Worm (Caenorhabditis elegans) whole organism, L1 larva: ENCODE results near the gene pph-4.1.
"Not testable (repeated sequence)": the region's sequence is repeated elsewhere in the genome, so short reads cannot be mapped to it uniquely, and the experiment has no call there.

Source experiments
- Y116A8C.19 ChIP-seq: sonication (generic microtip); optimal IDR thresholded peaks from 2 replicates; lab custom pipeline; 2016; ENCODE audit warnings: missing compliant biosample characterization, missing genetic modification characterization, borderline replicate concordance
- ama-1 ChIP-seq: fragments of 150-350 bp; optimal IDR thresholded peaks from 2 replicates; lab custom pipeline; 2014
- ceh-63 ChIP-seq: fragments of 200-800 bp; sonication (Bioruptor generic); optimal IDR thresholded peaks from 2 replicates; lab custom pipeline; 2018; ENCODE audit warnings: mild to moderate bottlenecking, missing genetic modification characterization, missing compliant biosample characterization
- elt-2 ChIP-seq: sonication (generic microtip); optimal IDR thresholded peaks from 2 replicates; lab custom pipeline; 2016; ENCODE audit warnings: missing genetic modification characterization, mild to moderate bottlenecking, inconsistent platforms, missing compliant biosample characterization, missing genetic modification reagents
- ets-5 ChIP-seq: fragments of 200-800 bp; sonication (Bioruptor generic); IDR thresholded peaks from 2 replicates; pipeline ENCODE4 v1.3.6; 2022; ENCODE audit warnings: missing genetic modification characterization, missing compliant biosample characterization
- lin-13 ChIP-seq: fragments of 150-350 bp; optimal IDR thresholded peaks from 2 replicates; lab custom pipeline; 2014; ENCODE audit warnings: missing biosample characterization, missing genetic modification reagents, missing genetic modification characterization
- lin-15B ChIP-seq: fragments of 150-350 bp; sonication (generic microtip); optimal IDR thresholded peaks from 3 replicates; lab custom pipeline; 2014; ENCODE audit warnings: missing biosample characterization, missing genetic modification characterization
- lir-3 ChIP-seq: sonication (generic microtip); optimal IDR thresholded peaks from 2 replicates; lab custom pipeline; 2016; ENCODE audit warnings: mild to moderate bottlenecking, missing genetic modification characterization, moderate library complexity, missing compliant biosample characterization; ENCODE audit not compliant: poor library complexity
- nhr-76 ChIP-seq: sonication (generic microtip); optimal IDR thresholded peaks from 2 replicates; lab custom pipeline; 2017; ENCODE audit warnings: missing biosample characterization, missing genetic modification characterization
- snpc-4 ChIP-seq: fragments of 150-350 bp; optimal IDR thresholded peaks from 2 replicates; lab custom pipeline; 2014; ENCODE audit warnings: missing biosample characterization, missing genetic modification characterization
- ztf-11 ChIP-seq, 2 experiments: sonication (generic microtip); optimal IDR thresholded peaks; 2 replicates each; lab custom pipeline; 2016 to 2017; ENCODE audit warnings: missing genetic modification characterization in 2 of 2, missing biosample characterization in 1 of 2, missing compliant biosample characterization in 1 of 2

DNA sequence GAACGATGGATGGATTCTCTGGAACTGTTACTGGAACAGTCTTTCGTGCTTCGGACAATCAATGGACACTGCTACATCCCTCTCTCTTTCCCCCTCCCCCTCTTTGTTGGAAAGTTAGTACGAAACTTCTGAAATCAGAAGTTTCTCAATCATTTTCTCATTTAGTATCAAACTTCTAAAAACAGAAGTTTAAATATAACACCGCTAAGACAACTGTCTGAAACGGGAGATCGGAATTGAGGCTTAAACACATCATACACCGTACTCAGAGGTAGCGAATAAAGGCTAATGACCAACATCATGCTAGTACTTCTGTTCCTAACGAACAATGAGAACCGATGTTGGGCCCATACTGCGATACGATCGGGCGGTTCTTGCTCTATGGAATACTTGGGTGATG is 35.5 kb upstream of the pph-4.1 start, which contains the start of gene Y49E10.30:
- TF ChIP-seq ztf-11 (tag; optimal IDR thresholded peaks at IDR 0.05; lab: Kevin White, UChicago); snpc-4 (tag; lab: Kevin White, UChicago); nhr-76 (tag; lab: Kevin White, UChicago); lin-13 (GFP tag; lab: Kevin White, UChicago); ama-1 (lab: Kevin White, UChicago); Y116A8C.19; lin-15B (tag; lab: Kevin White, UChicago); ceh-63; ets-5 (GFP tag; lab: Robert Waterston, UW); elt-2; lir-3 (tag; lab: Kevin White, UChicago): not testable (repeated sequence)
